Worm (Caenorhabditis elegans) whole organism, L4 larva: ENCODE results near the gene acdh-11.
A peak's percentile ranks its signal among the peaks of the same experiment; 100 is the strongest.

Experiments used
- D1046.2 ChIP-seq: fragments of 200-800 bp; sonication (Bioruptor generic); IDR thresholded peaks from 2 replicates; pipeline ENCODE4 v1.3.6; 2022; ENCODE audit warnings: missing genetic modification characterization, missing compliant biosample characterization
- F10B5.3 ChIP-seq: sonication (generic microtip); optimal IDR thresholded peaks from 2 replicates; lab custom pipeline; 2016; ENCODE audit warnings: mild to moderate bottlenecking, missing genetic modification characterization, missing compliant biosample characterization
- F44E2.7 ChIP-seq: fragments of 200-800 bp; sonication (Bioruptor generic); IDR thresholded peaks from 2 replicates; pipeline ENCODE4 v2.1.2; 2022; ENCODE audit warnings: missing genetic modification characterization, missing compliant biosample characterization
- F49E8.2 ChIP-seq: sonication (generic microtip); optimal IDR thresholded peaks from 2 replicates; lab custom pipeline; 2016; ENCODE audit warnings: missing compliant biosample characterization, mild to moderate bottlenecking, missing genetic modification characterization, borderline replicate concordance
- R02D3.7 ChIP-seq: fragments of 150-350 bp; sonication (generic microtip); optimal IDR thresholded peaks from 3 replicates; lab custom pipeline; 2014; ENCODE audit warnings: missing biosample characterization, missing genetic modification characterization
- T26A8.4 ChIP-seq: fragments of 200-800 bp; sonication (Bioruptor generic); IDR thresholded peaks from 2 replicates; pipeline ENCODE4 v1.3.6; 2022; ENCODE audit warnings: missing genetic modification characterization, missing compliant biosample characterization
- Y75B8A.6 ChIP-seq: fragments of 200-800 bp; sonication (Bioruptor generic); IDR thresholded peaks from 2 replicates; pipeline ENCODE4 v1.3.6; 2022; ENCODE audit warnings: missing genetic modification reagents, missing genetic modification characterization, missing compliant biosample characterization
- ZK337.2 ChIP-seq: fragments of 200-800 bp; sonication (Bioruptor generic); IDR thresholded peaks from 2 replicates; pipeline ENCODE4 v1.3.6; 2022; ENCODE audit warnings: missing genetic modification reagents, missing genetic modification characterization, missing compliant biosample characterization
- aly-2 ChIP-seq: sonication (generic microtip); optimal IDR thresholded peaks from 2 replicates; lab custom pipeline; 2018; ENCODE audit warnings: missing biosample characterization, missing genetic modification characterization
- ama-1 ChIP-seq: fragments of 150-350 bp; optimal IDR thresholded peaks from 2 replicates; lab custom pipeline; 2014; ENCODE audit warnings: inconsistent platforms, mixed read lengths
- ceh-44 ChIP-seq: fragments of 200-800 bp; sonication (Bioruptor generic); IDR thresholded peaks from 2 replicates; pipeline ENCODE4 v1.3.6; 2022; ENCODE audit warnings: missing genetic modification reagents, missing genetic modification characterization, missing compliant biosample characterization
- ceh-82 ChIP-seq: sonication (generic microtip); optimal IDR thresholded peaks from 2 replicates; lab custom pipeline; 2017; ENCODE audit warnings: missing biosample characterization, missing genetic modification characterization
- ctbp-1 ChIP-seq: fragments of 200-800 bp; sonication (Bioruptor generic); IDR thresholded peaks from 2 replicates; pipeline ENCODE4 v1.3.6; 2022; ENCODE audit warnings: missing genetic modification reagents, missing genetic modification characterization, missing compliant biosample characterization
- daf-16 ChIP-seq, 3 experiments: sonication (generic microtip); optimal IDR thresholded peaks; 2 replicates each; lab custom pipeline; 2016 to 2017; ENCODE audit warnings: missing genetic modification characterization in 3 of 3, missing genetic modification reagents in 3 of 3, mild to moderate bottlenecking in 2 of 3, missing compliant biosample characterization in 2 of 3, missing biosample characterization in 1 of 3, moderate library complexity in 1 of 3
- duxl-1 ChIP-seq: sonication (generic microtip); optimal IDR thresholded peaks from 2 replicates; lab custom pipeline; 2016; ENCODE audit warnings: mild to moderate bottlenecking, missing genetic modification characterization, moderate library complexity, missing compliant biosample characterization; ENCODE audit not compliant: poor library complexity
- dve-1 ChIP-seq: sonication (generic microtip); optimal IDR thresholded peaks from 2 replicates; lab custom pipeline; 2017; ENCODE audit warnings: antibody characterized with exemption, mild to moderate bottlenecking, missing genetic modification characterization, missing compliant biosample characterization; ENCODE audit not compliant: insufficient read depth
- gei-8 ChIP-seq: fragments of 200-800 bp; sonication (Bioruptor generic); optimal IDR thresholded peaks from 2 replicates; lab custom pipeline; 2018; ENCODE audit warnings: mild to moderate bottlenecking, missing genetic modification characterization, missing compliant biosample characterization
- hlh-11 ChIP-seq: fragments of 200-800 bp; sonication (Bioruptor generic); optimal IDR thresholded peaks from 2 replicates; lab custom pipeline; 2018; ENCODE audit warnings: mild to moderate bottlenecking, missing genetic modification characterization, missing compliant biosample characterization
- hlh-30 ChIP-seq: sonication (generic microtip); optimal IDR thresholded peaks from 2 replicates; lab custom pipeline; 2017; ENCODE audit warnings: antibody characterized with exemption, mild to moderate bottlenecking, missing genetic modification characterization, missing compliant biosample characterization; ENCODE audit not compliant: insufficient read depth
- hmg-1.1 ChIP-seq: fragments of 200-800 bp; sonication (Bioruptor generic); IDR thresholded peaks from 2 replicates; pipeline ENCODE4 v1.3.6; 2022; ENCODE audit warnings: missing genetic modification reagents, missing genetic modification characterization, missing compliant biosample characterization
- lim-7 ChIP-seq: fragments of 200-800 bp; sonication (Bioruptor generic); IDR thresholded peaks from 2 replicates; pipeline ENCODE4 v1.3.6; 2022; ENCODE audit warnings: missing genetic modification characterization, missing compliant biosample characterization
- lin-1 ChIP-seq: fragments of 200-800 bp; sonication (Bioruptor generic); IDR thresholded peaks from 2 replicates; pipeline ENCODE4 v1.3.6; 2022; ENCODE audit warnings: missing genetic modification reagents, missing genetic modification characterization, missing compliant biosample characterization
- lin-13 ChIP-seq: fragments of 150-350 bp; optimal IDR thresholded peaks from 2 replicates; lab custom pipeline; 2014; ENCODE audit warnings: missing biosample characterization, missing genetic modification reagents, missing genetic modification characterization
- lin-29 ChIP-seq: fragments of 200-800 bp; sonication (Bioruptor generic); IDR thresholded peaks from 2 replicates; pipeline ENCODE4 v1.3.6; 2022; ENCODE audit warnings: missing genetic modification reagents, missing genetic modification characterization, missing compliant biosample characterization
- lir-3 ChIP-seq: sonication (generic microtip); optimal IDR thresholded peaks from 2 replicates; lab custom pipeline; 2016; ENCODE audit warnings: mild to moderate bottlenecking, missing genetic modification characterization, missing compliant biosample characterization
- madf-5 ChIP-seq, 2 experiments: fragments of 200-800 bp; sonication (Bioruptor generic); IDR thresholded peaks; 2 replicates each; pipeline ENCODE4 v1.3.6; 2022; ENCODE audit warnings: missing compliant biosample characterization in 2 of 2, missing genetic modification characterization in 2 of 2
- madf-9 ChIP-seq: fragments of 200-800 bp; sonication (Bioruptor generic); conservative IDR thresholded peaks from 2 replicates; pipeline ENCODE4 v1.3.6; 2022; ENCODE audit warnings: missing genetic modification reagents, missing genetic modification characterization, missing compliant biosample characterization
- mdl-1 ChIP-seq, 2 experiments: fragments of 150-350 bp in 1 of 2; sonication (generic microtip) in 1 of 2; optimal IDR thresholded peaks; 2 replicates each; lab custom pipeline; 2014 to 2017; ENCODE audit warnings: missing biosample characterization in 2 of 2, missing genetic modification characterization in 2 of 2
- mes-2 ChIP-seq: sonication (generic microtip); optimal IDR thresholded peaks from 2 replicates; lab custom pipeline; 2016; ENCODE audit warnings: missing genotype, mild to moderate bottlenecking, missing genetic modification characterization, missing compliant biosample characterization; ENCODE audit not compliant: poor library complexity, severe bottlenecking
- mxl-2 ChIP-seq: fragments of 200-800 bp; sonication (Bioruptor generic); conservative IDR thresholded peaks from 2 replicates; pipeline ENCODE4 v1.3.6; 2022; ENCODE audit warnings: missing genetic modification reagents, missing genetic modification characterization, missing compliant biosample characterization
- nhr-111 ChIP-seq: fragments of 200-800 bp; sonication (Bioruptor generic); optimal IDR thresholded peaks from 2 replicates; lab custom pipeline; 2018; ENCODE audit warnings: mild to moderate bottlenecking, missing genetic modification characterization, missing compliant biosample characterization
- nhr-28 ChIP-seq: fragments of 150-350 bp; optimal IDR thresholded peaks from 2 replicates; lab custom pipeline; 2014; ENCODE audit warnings: missing biosample characterization, missing genetic modification characterization
- nhr-41 ChIP-seq: fragments of 200-800 bp; sonication (Bioruptor generic); IDR thresholded peaks from 2 replicates; pipeline ENCODE4 v1.3.6; 2022; ENCODE audit warnings: missing genetic modification reagents, missing genetic modification characterization, missing compliant biosample characterization
- nhr-42 ChIP-seq: fragments of 200-800 bp; sonication (Bioruptor generic); IDR thresholded peaks from 2 replicates; pipeline ENCODE4 v1.3.6; 2022; ENCODE audit warnings: missing genetic modification characterization, missing compliant biosample characterization
- nhr-6 ChIP-seq: fragments of 150-350 bp; optimal IDR thresholded peaks from 2 replicates; lab custom pipeline; 2014; ENCODE audit warnings: missing biosample characterization, missing genetic modification characterization
- nhr-76 ChIP-seq: fragments of 150-350 bp; optimal IDR thresholded peaks from 2 replicates; lab custom pipeline; 2014; ENCODE audit warnings: missing biosample characterization, missing genetic modification characterization
- nhr-77 ChIP-seq: fragments of 150-350 bp; optimal IDR thresholded peaks from 2 replicates; lab custom pipeline; 2014; ENCODE audit warnings: missing biosample characterization, missing genetic modification characterization
- sdz-12 ChIP-seq: fragments of 200-800 bp; sonication (Bioruptor generic); optimal IDR thresholded peaks from 2 replicates; lab custom pipeline; 2018; ENCODE audit warnings: mild to moderate bottlenecking, missing genetic modification characterization, missing compliant biosample characterization
- spr-1 ChIP-seq: sonication (generic microtip); optimal IDR thresholded peaks from 2 replicates; lab custom pipeline; 2016; ENCODE audit warnings: mild to moderate bottlenecking, missing genetic modification characterization, missing compliant biosample characterization
- spr-3 ChIP-seq: fragments of 200-800 bp; sonication (Bioruptor generic); optimal IDR thresholded peaks from 2 replicates; lab custom pipeline; 2018; ENCODE audit warnings: mild to moderate bottlenecking, missing genetic modification characterization, missing compliant biosample characterization
- tag-97 ChIP-seq: fragments of 200-800 bp; sonication (Bioruptor generic); IDR thresholded peaks from 2 replicates; pipeline ENCODE4 v1.3.6; 2022; ENCODE audit warnings: missing genetic modification characterization, missing compliant biosample characterization
- unc-130 ChIP-seq: sonication (generic microtip); optimal IDR thresholded peaks from 2 replicates; lab custom pipeline; 2016; ENCODE audit warnings: missing genetic modification reagents, missing genetic modification characterization, missing compliant biosample characterization
- unc-62 ChIP-seq, 3 experiments: fragments of 150-350 bp in 1 of 3; sonication (generic microtip); optimal IDR thresholded peaks in 2 of 3; peaks in 1 of 3; 1 replicate in 1 of 3; 2 replicates in 2 of 3; lab custom pipeline; 2014 to 2017; ENCODE audit warnings: missing biosample characterization in 3 of 3, missing genetic modification characterization in 3 of 3, missing genetic modification reagents in 3 of 3, missing genotype in 1 of 3
- vab-7 ChIP-seq: fragments of 200-800 bp; sonication (Bioruptor generic); IDR thresholded peaks from 2 replicates; pipeline ENCODE4 v1.3.6; 2022; ENCODE audit warnings: missing genetic modification reagents, missing genetic modification characterization, missing compliant biosample characterization
- zag-1 ChIP-seq: fragments of 150-350 bp; optimal IDR thresholded peaks from 2 replicates; lab custom pipeline; 2014; ENCODE audit warnings: missing biosample characterization, missing genetic modification characterization
- zfp-2 ChIP-seq: sonication (generic microtip); optimal IDR thresholded peaks from 2 replicates; lab custom pipeline; 2016; ENCODE audit warnings: mild to moderate bottlenecking, missing genetic modification characterization, missing compliant biosample characterization
- zip-11 ChIP-seq: fragments of 200-800 bp; sonication (Bioruptor generic); IDR thresholded peaks from 2 replicates; pipeline ENCODE4 v1.3.6; 2022; ENCODE audit warnings: missing genetic modification characterization, missing compliant biosample characterization
- zip-2 ChIP-seq: fragments of 150-350 bp; optimal IDR thresholded peaks from 2 replicates; lab custom pipeline; 2014; ENCODE audit warnings: missing biosample characterization, missing genetic modification characterization

Gene acdh-11

DNA sequence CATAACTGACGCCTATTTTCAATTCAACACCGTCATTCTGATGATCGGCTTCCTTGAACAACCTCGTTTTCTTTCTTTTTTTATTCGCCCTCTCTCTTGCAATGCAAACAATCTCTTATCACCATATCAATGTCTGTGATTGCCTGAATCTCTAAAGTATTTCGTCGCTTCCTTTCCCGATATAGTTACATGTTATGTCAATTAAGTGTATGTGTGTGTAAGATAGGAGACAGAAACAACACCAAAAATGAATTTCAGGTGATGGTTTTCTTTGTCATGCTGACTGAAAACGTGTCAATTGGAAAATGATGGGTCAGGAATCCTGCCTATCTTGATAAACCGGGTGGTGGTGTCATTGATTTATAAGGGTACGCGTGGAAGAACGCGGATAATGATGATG lies 32.7 kb upstream of the acdh-11 start (continued):
- TF ChIP-seq D1046.2 (GFP tag; lab: Robert Waterston, UW) (no peak), nhr-6 (tag; lab: Kevin White, UChicago) (peak; percentile 58)

DNA sequence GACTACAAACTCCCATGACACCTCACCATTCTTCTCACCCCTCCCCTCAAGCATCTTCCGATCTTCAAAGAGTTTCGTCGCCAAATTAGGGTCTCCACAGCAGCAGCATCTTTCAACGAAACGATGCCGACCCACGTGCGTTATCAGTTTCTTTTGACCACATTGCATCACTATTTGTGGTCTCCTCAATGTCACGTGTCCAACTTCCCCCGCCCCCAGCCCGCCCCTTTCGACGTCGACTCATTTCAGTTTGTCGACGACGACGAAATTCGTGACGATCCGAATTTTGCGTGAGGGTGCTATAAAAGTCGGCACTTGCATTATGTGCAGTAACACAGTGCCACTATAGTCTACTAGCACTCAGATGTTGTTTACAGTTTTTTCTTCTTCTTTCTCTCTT lies 31.9 kb upstream of the acdh-11 start:
- TF ChIP-seq Y75B8A.6 (GFP tag; lab: Robert Waterston, UW) = no peak
- TF ChIP-seq vab-7 (GFP tag; lab: Robert Waterston, UW) = no peak
- TF ChIP-seq mxl-2 (GFP tag; lab: Robert Waterston, UW) = peak; percentile 73
- no peak for TF ChIP-seq tag-97 (GFP tag; lab: Robert Waterston, UW)
- no peak for TF ChIP-seq unc-130 (GFP tag; lab: Kevin White, UChicago)
- TF ChIP-seq lir-3 (tag; lab: Kevin White, UChicago) = no peak
- no peak for TF ChIP-seq F49E8.2 (tag; lab: Kevin White, UChicago)
- no peak for TF ChIP-seq aly-2
- TF ChIP-seq mes-2 (tag; lab: Kevin White, UChicago) = peak; percentile 43
- TF ChIP-seq T26A8.4 = peak; percentile 42; the same call in 1 of the 2 replicates
- no peak for TF ChIP-seq F10B5.3 (tag; lab: Kevin White, UChicago)
- TF ChIP-seq hlh-11 (tag; lab: Kevin White, UChicago) = peak; percentile 97
- 0 out of 2 replicates have a peak, but pooled peaks have one; percentile 40 for TF ChIP-seq hmg-1.1 (GFP tag; lab: Robert Waterston, UW)
- TF ChIP-seq lin-29 (GFP tag; lab: Robert Waterston, UW) = no peak
- no peak for TF ChIP-seq nhr-76
- peak; percentile 62; the same call in 1 of the 2 replicates for TF ChIP-seq ctbp-1
- peak; percentile 57; the same call in 1 of the 2 replicates for TF ChIP-seq nhr-42 (GFP tag; lab: Robert Waterston, UW)
- TF ChIP-seq nhr-28 (tag; lab: Kevin White, UChicago) = peak; percentile 87
- 0 out of 2 replicates have a peak, but pooled peaks have one; percentile 23 for TF ChIP-seq lin-1 (GFP tag; lab: Robert Waterston, UW)
- TF ChIP-seq zip-11 = no peak
- peak; percentile 70 for TF ChIP-seq dve-1 (tag; lab: Kevin White, UChicago)
- TF ChIP-seq nhr-111 = no peak
- no peak for TF ChIP-seq madf-5 (GFP tag; IDR thresholded peaks at IDR 0.05; lab: Robert Waterston, UW)
- TF ChIP-seq lim-7 = no peak
- no peak for TF ChIP-seq gei-8 (GFP tag; lab: Kevin White, UChicago)
- no peak for TF ChIP-seq unc-62 (GFP tag; optimal IDR thresholded peaks at IDR 0.05 in 1 of 2; lab: Kevin White, UChicago)
- TF ChIP-seq unc-62 (tag; optimal IDR thresholded peaks at IDR 0.05; lab: Kevin White, UChicago) = no peak
- no peak for TF ChIP-seq R02D3.7 (tag; lab: Kevin White, UChicago)
- TF ChIP-seq madf-9 (GFP tag; lab: Robert Waterston, UW) = peak; percentile 52; the same call in 1 of the 2 replicates
- TF ChIP-seq duxl-1 (tag; lab: Kevin White, UChicago) = no peak
- TF ChIP-seq spr-3 (GFP tag; lab: Kevin White, UChicago) = no peak
- no peak for TF ChIP-seq spr-1
- no peak for TF ChIP-seq ceh-44 (GFP tag; lab: Robert Waterston, UW)
- no peak for TF ChIP-seq nhr-6 (tag; lab: Kevin White, UChicago)
- no peak for TF ChIP-seq ama-1 (lab: Kevin White, UChicago)
- no peak for TF ChIP-seq daf-16 (GFP tag; optimal IDR thresholded peaks at IDR 0.05; lab: Kevin White, UChicago)
- TF ChIP-seq daf-16 (tag; optimal IDR thresholded peaks at IDR 0.05; lab: Kevin White, UChicago) = peak; percentile 41
- TF ChIP-seq zip-2 (tag; lab: Kevin White, UChicago) = no peak
- TF ChIP-seq lin-13 (GFP tag; lab: Kevin White, UChicago) = peak; percentile 34
- no peak for TF ChIP-seq zag-1
- TF ChIP-seq zfp-2 (tag; lab: Kevin White, UChicago) = no peak
- TF ChIP-seq sdz-12 (GFP tag; lab: Kevin White, UChicago) = no peak
- peak; percentile 80 for TF ChIP-seq hlh-30 (tag; lab: Kevin White, UChicago)
- peak; percentile 28 for TF ChIP-seq nhr-77 (tag; lab: Kevin White, UChicago)
- TF ChIP-seq nhr-41 (GFP tag; lab: Robert Waterston, UW) = peak; percentile 61; the same call in 1 of the 2 replicates
- no peak for TF ChIP-seq ZK337.2
- TF ChIP-seq ceh-82 = no peak
- TF ChIP-seq F44E2.7 (GFP tag; lab: Robert Waterston, UW) = no peak
- peak; percentile 74 to 91 for TF ChIP-seq mdl-1 (tag; optimal IDR thresholded peaks at IDR 0.05; lab: Kevin White, UChicago)
